Worm (Caenorhabditis elegans) whole organism, young adult: ENCODE measurements around the gene F52H2.5.
A peak's percentile ranks its signal among the peaks of the same experiment; 100 is the strongest.

Experiments used
- B0336.3 ChIP-seq: fragments of 200-800 bp; sonication (Bioruptor generic); IDR thresholded peaks from 2 replicates; pipeline ENCODE4 v1.3.6; 2022; ENCODE audit warnings: missing genetic modification characterization, missing compliant biosample characterization
- C17E4.6 ChIP-seq: fragments of 200-800 bp; sonication (Bioruptor generic); IDR thresholded peaks from 2 replicates; pipeline ENCODE4 v1.3.6; 2022; ENCODE audit warnings: missing genetic modification reagents, missing genetic modification characterization, missing compliant biosample characterization
- D2030.7 ChIP-seq: fragments of 200-800 bp; sonication (Bioruptor generic); IDR thresholded peaks from 2 replicates; pipeline ENCODE4 v1.3.6; 2022; ENCODE audit warnings: missing genetic modification reagents, missing genetic modification characterization, missing compliant biosample characterization
- F10E7.11 ChIP-seq: sonication (generic microtip); optimal IDR thresholded peaks from 2 replicates; lab custom pipeline; 2017; ENCODE audit warnings: mild to moderate bottlenecking, missing genetic modification characterization, moderate library complexity, missing compliant biosample characterization
- F57A8.1 ChIP-seq: fragments of 200-800 bp; sonication (Bioruptor generic); optimal IDR thresholded peaks from 2 replicates; lab custom pipeline; 2018; ENCODE audit warnings: mild to moderate bottlenecking, missing genetic modification characterization, moderate library complexity, missing compliant biosample characterization
- F57C9.4 ChIP-seq: sonication (generic microtip); optimal IDR thresholded peaks from 2 replicates; lab custom pipeline; 2017; ENCODE audit warnings: mild to moderate bottlenecking, missing genetic modification characterization, missing compliant biosample characterization
- T07F8.4 ChIP-seq: sonication (generic microtip); optimal IDR thresholded peaks from 2 replicates; lab custom pipeline; 2016; ENCODE audit warnings: mild to moderate bottlenecking, missing genetic modification characterization, moderate library complexity, missing compliant biosample characterization
- T26A5.8 ChIP-seq: sonication (generic microtip); optimal IDR thresholded peaks from 2 replicates; lab custom pipeline; 2016; ENCODE audit warnings: missing genetic modification characterization, missing compliant biosample characterization
- Y53G8AR.9 ChIP-seq: fragments of 200-800 bp; sonication (Bioruptor generic); conservative IDR thresholded peaks from 2 replicates; pipeline ENCODE4 v1.3.6; 2022; ENCODE audit warnings: missing genetic modification reagents, missing genetic modification characterization, missing compliant biosample characterization
- Y95B8A.8 ChIP-seq: fragments of 200-800 bp; sonication (Bioruptor generic); IDR thresholded peaks from 2 replicates; pipeline ENCODE4 v1.3.6; 2022; ENCODE audit warnings: missing genetic modification reagents, missing genetic modification characterization, missing compliant biosample characterization
- ama-1 ChIP-seq, 3 experiments: fragments of 150-350 bp in 1 of 3; sonication (generic microtip) in 2 of 3; optimal IDR thresholded peaks; 2 replicates each; lab custom pipeline; 2014 to 2018; ENCODE audit warnings: missing biosample characterization in 2 of 3, missing genetic modification characterization in 2 of 3, missing genetic modification reagents in 2 of 3
- atf-7 ChIP-seq: sonication (generic microtip); optimal IDR thresholded peaks from 2 replicates; lab custom pipeline; 2017; ENCODE audit warnings: mild to moderate bottlenecking, missing genetic modification characterization, missing compliant biosample characterization
- cebp-1 ChIP-seq, 2 experiments: fragments of 200-800 bp in 1 of 2; sonication (Bioruptor generic) in 1 of 2; sonication (generic microtip) in 1 of 2; IDR thresholded peaks in 1 of 2; optimal IDR thresholded peaks in 1 of 2; 2 replicates each; pipeline versions ENCODE4 v1.3.6 to Lab custom; 2017 to 2022; ENCODE audit warnings: missing compliant biosample characterization in 2 of 2, missing genetic modification characterization in 2 of 2, mild to moderate bottlenecking in 1 of 2, missing genetic modification reagents in 1 of 2, moderate library complexity in 1 of 2
- cebp-2 ChIP-seq: fragments of 200-800 bp; sonication (Bioruptor generic); IDR thresholded peaks from 2 replicates; pipeline ENCODE4 v1.3.6; 2022; ENCODE audit warnings: missing genetic modification characterization, missing compliant biosample characterization
- ceh-79 ChIP-seq: sonication (generic microtip); optimal IDR thresholded peaks from 2 replicates; lab custom pipeline; 2017; ENCODE audit warnings: mild to moderate bottlenecking, missing genetic modification characterization, missing compliant biosample characterization
- chd-7 ChIP-seq: sonication (generic microtip); optimal IDR thresholded peaks from 2 replicates; lab custom pipeline; 2016; ENCODE audit warnings: mild to moderate bottlenecking, missing genetic modification characterization, moderate library complexity, missing compliant biosample characterization
- die-1 ChIP-seq: sonication (generic microtip); optimal IDR thresholded peaks from 2 replicates; lab custom pipeline; 2016; ENCODE audit warnings: missing genotype, mild to moderate bottlenecking, missing genetic modification characterization, missing compliant biosample characterization
- dox-1 ChIP-seq: fragments of 200-800 bp; sonication (Bioruptor generic); IDR thresholded peaks from 2 replicates; pipeline ENCODE4 v1.3.6; 2022; ENCODE audit warnings: missing genetic modification reagents, missing genetic modification characterization, missing compliant biosample characterization
- egl-18 ChIP-seq: fragments of 200-800 bp; sonication (Bioruptor generic); IDR thresholded peaks from 2 replicates; pipeline ENCODE4 v1.3.6; 2022; ENCODE audit warnings: missing genetic modification reagents, missing genetic modification characterization, missing compliant biosample characterization
- egl-44 ChIP-seq: fragments of 200-800 bp; sonication (Bioruptor generic); IDR thresholded peaks from 2 replicates; pipeline ENCODE4 v1.3.6; 2022; ENCODE audit warnings: missing genetic modification reagents, missing genetic modification characterization, missing compliant biosample characterization
- ets-4 ChIP-seq: fragments of 200-800 bp; sonication (Bioruptor generic); optimal IDR thresholded peaks from 2 replicates; lab custom pipeline; 2018; ENCODE audit warnings: mild to moderate bottlenecking, missing genetic modification characterization, missing compliant biosample characterization
- fkh-3 ChIP-seq: sonication (generic microtip); optimal IDR thresholded peaks from 2 replicates; lab custom pipeline; 2016; ENCODE audit warnings: mild to moderate bottlenecking, missing genetic modification characterization, missing compliant biosample characterization
- hlh-12 ChIP-seq: sonication (generic microtip); optimal IDR thresholded peaks from 2 replicates; lab custom pipeline; 2016; ENCODE audit warnings: missing genetic modification characterization, missing compliant biosample characterization
- hmg-1.2 ChIP-seq: fragments of 200-800 bp; sonication (Bioruptor generic); IDR thresholded peaks from 2 replicates; pipeline ENCODE4 v1.3.6; 2022; ENCODE audit warnings: missing genetic modification reagents, missing genetic modification characterization, missing compliant biosample characterization
- let-607 ChIP-seq, 2 experiments: fragments of 200-800 bp in 1 of 2; sonication (Bioruptor generic) in 1 of 2; sonication (generic microtip) in 1 of 2; optimal IDR thresholded peaks; 2 replicates each; lab custom pipeline; 2016 to 2018; ENCODE audit warnings: mild to moderate bottlenecking in 2 of 2, missing compliant biosample characterization in 2 of 2, missing genetic modification characterization in 2 of 2, moderate library complexity in 2 of 2, missing genotype in 1 of 2
- lin-40 ChIP-seq: sonication (generic microtip); optimal IDR thresholded peaks from 2 replicates; lab custom pipeline; 2016; ENCODE audit warnings: missing genetic modification characterization, mild to moderate bottlenecking, missing compliant biosample characterization, missing genotype, missing genetic modification reagents
- lsl-1 ChIP-seq: fragments of 200-800 bp; sonication (Bioruptor generic); optimal IDR thresholded peaks from 2 replicates; lab custom pipeline; 2018; ENCODE audit warnings: mild to moderate bottlenecking, missing genetic modification characterization, moderate library complexity, missing compliant biosample characterization
- lsy-27 ChIP-seq: sonication (generic microtip); optimal IDR thresholded peaks from 2 replicates; lab custom pipeline; 2017; ENCODE audit warnings: missing genetic modification characterization, mild to moderate bottlenecking, missing compliant biosample characterization, antibody characterized with exemption, missing genotype, borderline replicate concordance; ENCODE audit not compliant: insufficient read depth
- mel-28 ChIP-seq: sonication (generic microtip); optimal IDR thresholded peaks from 2 replicates; lab custom pipeline; 2016; ENCODE audit warnings: borderline replicate concordance, mild to moderate bottlenecking, missing genetic modification characterization, missing compliant biosample characterization
- nfyb-1 ChIP-seq: fragments of 200-800 bp; sonication (Bioruptor generic); IDR thresholded peaks from 2 replicates; pipeline ENCODE4 v1.3.6; 2022; ENCODE audit warnings: missing genetic modification reagents, missing genetic modification characterization, missing compliant biosample characterization
- nhr-120 ChIP-seq: fragments of 200-800 bp; sonication (Bioruptor generic); IDR thresholded peaks from 2 replicates; pipeline ENCODE4 v1.3.6; 2022; ENCODE audit warnings: missing genetic modification characterization, missing compliant biosample characterization
- nhr-80 ChIP-seq: sonication (generic microtip); optimal IDR thresholded peaks from 2 replicates; lab custom pipeline; 2016; ENCODE audit warnings: missing genetic modification characterization, missing compliant biosample characterization
- nhr-90 ChIP-seq: sonication (generic microtip); optimal IDR thresholded peaks from 2 replicates; lab custom pipeline; 2016; ENCODE audit warnings: missing genotype, mild to moderate bottlenecking, missing genetic modification characterization, missing compliant biosample characterization
- repo-1 ChIP-seq: sonication (generic microtip); optimal IDR thresholded peaks from 2 replicates; lab custom pipeline; 2017; ENCODE audit warnings: mild to moderate bottlenecking, missing genetic modification characterization, missing compliant biosample characterization
- rpc-1 ChIP-seq, 2 experiments: fragments of 150-350 bp in 1 of 2; sonication (generic microtip) in 1 of 2; optimal IDR thresholded peaks; 2 replicates each; lab custom pipeline; 2014 to 2018; ENCODE audit warnings: missing biosample characterization in 1 of 2, missing genetic modification characterization in 1 of 2, missing genetic modification reagents in 1 of 2, missing genotype in 1 of 2
- snpc-4 ChIP-seq, 5 experiments: fragments of 150-350 bp in 1 of 5; sonication (generic microtip) in 4 of 5; optimal IDR thresholded peaks; 2 replicates each; lab custom pipeline; 2014 to 2018; ENCODE audit warnings: missing genetic modification characterization in 5 of 5, missing biosample characterization in 3 of 5, antibody characterized with exemption in 2 of 5, mild to moderate bottlenecking in 2 of 5, missing compliant biosample characterization in 2 of 5, missing genotype in 2 of 5, moderate library complexity in 2 of 5, missing genetic modification reagents in 1 of 5
- sptf-2 ChIP-seq: fragments of 200-800 bp; sonication (Bioruptor generic); optimal IDR thresholded peaks from 2 replicates; lab custom pipeline; 2018; ENCODE audit warnings: mild to moderate bottlenecking, missing genetic modification characterization, missing compliant biosample characterization
- tbp1 ChIP-seq: fragments of 200-800 bp; sonication (Bioruptor generic); optimal IDR thresholded peaks from 2 replicates; lab custom pipeline; 2018; ENCODE audit warnings: mild to moderate bottlenecking, missing genetic modification characterization, missing compliant biosample characterization
- zim-3 ChIP-seq: sonication (generic microtip); optimal IDR thresholded peaks from 2 replicates; lab custom pipeline; 2017; ENCODE audit warnings: mild to moderate bottlenecking, missing genetic modification characterization, moderate library complexity, missing compliant biosample characterization
- ztf-18 ChIP-seq: sonication (generic microtip); optimal IDR thresholded peaks from 2 replicates; lab custom pipeline; 2016; ENCODE audit warnings: missing genotype, mild to moderate bottlenecking, missing genetic modification characterization, missing compliant biosample characterization
- ztf-28 ChIP-seq: fragments of 200-800 bp; sonication (Bioruptor generic); IDR thresholded peaks from 2 replicates; pipeline ENCODE4 v1.3.6; 2022; ENCODE audit warnings: missing genetic modification reagents, missing genetic modification characterization, missing compliant biosample characterization

F52H2.5 gene

ce11 chrX:2548884-2549283 is 11.0 kb downstream of the F52H2.5 start, which contains the start of gene smvt-1:
Gene smvt-1, minus strand, starts transcription at chrX:2548984.
- TF ChIP-seq ama-1 (optimal IDR thresholded peaks at IDR 0.05; lab: Kevin White, UChicago) (no peak), ama-1 (GFP tag; optimal IDR thresholded peaks at IDR 0.05; lab: Kevin White, UChicago) (no peak), D2030.7 (GFP tag; lab: Robert Waterston, UW) (no peak), lsl-1 (GFP tag; lab: Kevin White, UChicago) (no peak), chd-7 (tag; lab: Kevin White, UChicago) (no peak), lsy-27 (tag; lab: Kevin White, UChicago) (no peak), fkh-3 (no peak), nhr-90 (no peak), mel-28 (tag; lab: Kevin White, UChicago) (no peak), tbp1 (GFP tag; lab: Kevin White, UChicago) (no peak), F57A8.1 (no peak), sptf-2 (GFP tag; lab: Kevin White, UChicago) (no peak), rpc-1 (optimal IDR thresholded peaks at IDR 0.05; lab: Kevin White, UChicago) (no peak), rpc-1 (tag; optimal IDR thresholded peaks at IDR 0.05; lab: Kevin White, UChicago) (no peak), repo-1 (tag; lab: Kevin White, UChicago) (no peak)
- TF ChIP-seq, all 124 proteins: peak for 0

DNA sequence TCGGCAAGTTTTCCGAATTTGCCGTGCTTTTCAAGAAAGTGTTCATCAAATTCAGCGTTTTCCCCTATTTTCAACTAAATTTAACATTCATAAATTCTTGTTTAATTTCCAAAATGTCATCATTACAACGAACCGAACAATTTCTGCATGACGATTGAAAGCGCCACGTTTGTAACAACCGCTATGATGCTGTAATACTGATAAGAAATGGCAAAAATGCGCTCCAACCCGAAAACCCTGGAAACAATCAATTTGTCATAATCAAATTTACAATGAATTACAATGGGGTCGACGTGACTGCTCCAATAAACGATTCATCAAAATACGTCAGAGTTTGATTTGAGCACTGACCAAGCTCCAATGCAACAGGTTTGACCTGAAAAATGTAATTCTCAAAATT is 15.2 kb downstream of the F52H2.5 start:
- TF ChIP-seq nhr-80 (tag; lab: Kevin White, UChicago) (peak; percentile 75), F57C9.4 (no peak), let-607 (tag; optimal IDR thresholded peaks at IDR 0.05; lab: Kevin White, UChicago) (peak in 1 of 2 experiments; percentile 7), T26A5.8 (no peak), dox-1 (GFP tag; lab: Robert Waterston, UW) (0 out of 2 replicates have a peak, but pooled peaks have one; percentile 38)

- no peak for TF ChIP-seq die-1 (tag; lab: Kevin White, UChicago)
- no peak for TF ChIP-seq egl-44 (GFP tag; lab: Robert Waterston, UW)
- TF ChIP-seq T26A5.8 = no peak
- TF ChIP-seq B0336.3 = no peak
- TF ChIP-seq C17E4.6 (GFP tag; lab: Robert Waterston, UW) = no peak
- peak; percentile 64 for TF ChIP-seq dox-1 (GFP tag; lab: Robert Waterston, UW)
- no peak for TF ChIP-seq T07F8.4 (tag; lab: Kevin White, UChicago)
- TF ChIP-seq nhr-90 = peak; percentile 15
- TF ChIP-seq lin-40 (tag; lab: Kevin White, UChicago) = no peak
- no peak for TF ChIP-seq hmg-1.2
- TF ChIP-seq tbp1 (GFP tag; lab: Kevin White, UChicago) = peak; percentile 2
- TF ChIP-seq egl-18 = no peak
- TF ChIP-seq cebp-2 (GFP tag; lab: Robert Waterston, UW) = no peak
- TF ChIP-seq zim-3 (tag; lab: Kevin White, UChicago) = no peak
- peak; percentile 93 for TF ChIP-seq nhr-80 (tag; lab: Kevin White, UChicago)
- TF ChIP-seq Y95B8A.8 = 0 out of 2 replicates have a peak, but pooled peaks have one; percentile 23
- no peak for TF ChIP-seq cebp-1 (GFP tag; IDR thresholded peaks at IDR 0.05; lab: Robert Waterston, UW)
- TF ChIP-seq cebp-1 (tag; optimal IDR thresholded peaks at IDR 0.05; lab: Kevin White, UChicago) = peak; percentile 24
- no peak for TF ChIP-seq F57A8.1
- no peak for TF ChIP-seq F10E7.11 (tag; lab: Kevin White, UChicago)
- TF ChIP-seq ets-4 (GFP tag; lab: Kevin White, UChicago) = peak; percentile 82
Measured at ce11 chrX:2543353-2543752, 16.5 kb downstream of the F52H2.5 start.

- TF ChIP-seq Y53G8AR.9 (GFP tag; lab: Robert Waterston, UW) = no peak
- no peak for TF ChIP-seq nhr-120
- no peak for TF ChIP-seq mel-28 (tag; lab: Kevin White, UChicago)
- peak; percentile 17 for TF ChIP-seq atf-7
- no peak for TF ChIP-seq ztf-28 (GFP tag; lab: Robert Waterston, UW)
- TF ChIP-seq snpc-4 (GFP tag; optimal IDR thresholded peaks at IDR 0.05; lab: Kevin White, UChicago) = no peak
- no peak for TF ChIP-seq snpc-4 (tag; optimal IDR thresholded peaks at IDR 0.05; lab: Kevin White, UChicago)
- TF ChIP-seq cebp-1 (GFP tag; IDR thresholded peaks at IDR 0.05; lab: Robert Waterston, UW) = no peak
- TF ChIP-seq cebp-1 (tag; optimal IDR thresholded peaks at IDR 0.05; lab: Kevin White, UChicago) = peak; percentile 16
- TF ChIP-seq lsy-27 (tag; lab: Kevin White, UChicago) = no peak
- no peak for TF ChIP-seq ceh-79
- no peak for TF ChIP-seq ztf-18 (tag; lab: Kevin White, UChicago)
- TF ChIP-seq nhr-80 (tag; lab: Kevin White, UChicago) = peak; percentile 87
- no peak for TF ChIP-seq hlh-12 (tag; lab: Kevin White, UChicago)
- 0 out of 2 replicates have a peak, but pooled peaks have one; percentile 46 for TF ChIP-seq nfyb-1 (GFP tag; lab: Robert Waterston, UW)
Measured at ce11 chrX:2541003-2541521, 18.8 kb downstream of the F52H2.5 start, which contains the start of gene F52H2.3. Gene F52H2.3, minus strand, starts transcription at chrX:2541053.
